Worm (Caenorhabditis elegans) whole organism, L2 larva: ENCODE measurements around the gene Y75B12B.3.
"Not testable (repeated sequence)": the region's sequence is repeated elsewhere in the genome, so short reads cannot be mapped to it uniquely, and the experiment has no call there.

Source experiments
- C34F6.9 ChIP-seq: fragments of 150-350 bp; optimal IDR thresholded peaks from 2 replicates; lab custom pipeline; 2014; ENCODE audit warnings: missing biosample characterization, missing genetic modification characterization
- F13H6.1 ChIP-seq: sonication (generic microtip); optimal IDR thresholded peaks from 2 replicates; lab custom pipeline; 2016; ENCODE audit warnings: missing genetic modification characterization, missing compliant biosample characterization
- Y55F3AM.14 ChIP-seq: fragments of 200-800 bp; sonication (Bioruptor generic); optimal IDR thresholded peaks from 2 replicates; lab custom pipeline; 2018; ENCODE audit warnings: mild to moderate bottlenecking, missing genetic modification characterization, missing compliant biosample characterization
- ZK546.5 ChIP-seq: sonication (generic microtip); optimal IDR thresholded peaks from 2 replicates; lab custom pipeline; 2017; ENCODE audit warnings: missing biosample characterization, missing genetic modification characterization
- alr-1 ChIP-seq: fragments of 150-350 bp; optimal IDR thresholded peaks from 2 replicates; lab custom pipeline; 2014; ENCODE audit warnings: missing biosample characterization, missing genetic modification characterization
- aly-2 ChIP-seq: fragments of 150-350 bp; optimal IDR thresholded peaks from 2 replicates; lab custom pipeline; 2014; ENCODE audit warnings: missing biosample characterization, missing genetic modification characterization
- ama-1 ChIP-seq: fragments of 150-350 bp; optimal IDR thresholded peaks from 2 replicates; lab custom pipeline; 2018; ENCODE audit warnings: inconsistent platforms
- ceh-16 ChIP-seq: fragments of 150-350 bp; optimal IDR thresholded peaks from 2 replicates; lab custom pipeline; 2014; ENCODE audit warnings: missing biosample characterization, missing genetic modification characterization
- ceh-82 ChIP-seq: fragments of 150-350 bp; optimal IDR thresholded peaks from 2 replicates; lab custom pipeline; 2014; ENCODE audit warnings: missing biosample characterization, missing genetic modification characterization
- crh-2 ChIP-seq: sonication (generic microtip); optimal IDR thresholded peaks from 2 replicates; lab custom pipeline; 2017; ENCODE audit warnings: missing biosample characterization, missing genetic modification characterization
- dmd-4 ChIP-seq: sonication (generic microtip); optimal IDR thresholded peaks from 2 replicates; lab custom pipeline; 2017; ENCODE audit warnings: missing biosample characterization, missing genetic modification characterization
- elt-1 ChIP-seq: fragments of 150-350 bp; optimal IDR thresholded peaks from 2 replicates; lab custom pipeline; 2014; ENCODE audit warnings: missing biosample characterization, missing genetic modification characterization
- elt-3 ChIP-seq: sonication (generic microtip); optimal IDR thresholded peaks from 2 replicates; lab custom pipeline; 2017; ENCODE audit warnings: missing biosample characterization, missing genetic modification characterization
- fos-1 ChIP-seq: fragments of 150-350 bp; optimal IDR thresholded peaks from 2 replicates; lab custom pipeline; 2014; ENCODE audit warnings: missing biosample characterization, missing genetic modification characterization
- gmeb-1 ChIP-seq: fragments of 150-350 bp; optimal IDR thresholded peaks from 2 replicates; lab custom pipeline; 2014; ENCODE audit warnings: missing biosample characterization, missing genetic modification characterization
- lin-11 ChIP-seq: fragments of 150-350 bp; sonication (generic microtip); optimal IDR thresholded peaks from 2 replicates; lab custom pipeline; 2014; ENCODE audit warnings: missing biosample characterization, missing genetic modification characterization, inconsistent platforms, mixed read lengths
- lsy-2 ChIP-seq, 2 experiments: fragments of 150-350 bp in 1 of 2; sonication (generic microtip) in 1 of 2; optimal IDR thresholded peaks; 2 replicates each; lab custom pipeline; 2014 to 2017; ENCODE audit warnings: missing biosample characterization in 2 of 2, missing genetic modification characterization in 2 of 2
- mab-5 ChIP-seq: fragments of 150-350 bp; optimal IDR thresholded peaks from 2 replicates; lab custom pipeline; 2014; ENCODE audit warnings: missing biosample characterization, missing genetic modification characterization
- mbf-1 ChIP-seq: sonication (generic microtip); optimal IDR thresholded peaks from 2 replicates; lab custom pipeline; 2017; ENCODE audit warnings: missing biosample characterization, missing genetic modification characterization
- nhr-10 ChIP-seq: sonication (generic microtip); optimal IDR thresholded peaks from 2 replicates; lab custom pipeline; 2017; ENCODE audit warnings: missing biosample characterization, missing genetic modification characterization
- nhr-11 ChIP-seq: fragments of 150-350 bp; optimal IDR thresholded peaks from 2 replicates; lab custom pipeline; 2014; ENCODE audit warnings: missing biosample characterization, missing genetic modification characterization
- nhr-12 ChIP-seq: fragments of 150-350 bp; optimal IDR thresholded peaks from 2 replicates; lab custom pipeline; 2014; ENCODE audit warnings: missing biosample characterization, missing genetic modification characterization
- nhr-21 ChIP-seq: fragments of 150-350 bp; optimal IDR thresholded peaks from 2 replicates; lab custom pipeline; 2014; ENCODE audit warnings: missing biosample characterization, missing genetic modification characterization
- nhr-23 ChIP-seq: fragments of 150-350 bp; optimal IDR thresholded peaks from 2 replicates; lab custom pipeline; 2014; ENCODE audit warnings: missing biosample characterization, missing genetic modification reagents, missing genetic modification characterization
- nhr-237 ChIP-seq: fragments of 150-350 bp; optimal IDR thresholded peaks from 2 replicates; lab custom pipeline; 2014; ENCODE audit warnings: missing biosample characterization, missing genetic modification characterization
- nhr-25 ChIP-seq: fragments of 150-350 bp; sonication (generic microtip); optimal IDR thresholded peaks from 3 replicates; lab custom pipeline; 2014; ENCODE audit warnings: missing biosample characterization, missing genetic modification characterization
- nhr-77 ChIP-seq: fragments of 150-350 bp; optimal IDR thresholded peaks from 2 replicates; lab custom pipeline; 2014; ENCODE audit warnings: missing biosample characterization, missing genetic modification characterization
- peb-1 ChIP-seq: fragments of 150-350 bp; optimal IDR thresholded peaks from 2 replicates; lab custom pipeline; 2014; ENCODE audit warnings: missing biosample characterization, missing genetic modification characterization
- sem-4 ChIP-seq: fragments of 150-350 bp; optimal IDR thresholded peaks from 2 replicates; lab custom pipeline; 2014; ENCODE audit warnings: missing biosample characterization, missing genetic modification reagents, missing genetic modification characterization
- sma-3 ChIP-seq: sonication (generic microtip); optimal IDR thresholded peaks from 2 replicates; lab custom pipeline; 2016; ENCODE audit warnings: missing genetic modification reagents, missing genetic modification characterization, missing compliant biosample characterization
- sma-9 ChIP-seq, 2 experiments: fragments of 150-350 bp in 1 of 2; sonication (generic microtip) in 1 of 2; optimal IDR thresholded peaks; 2 replicates each; lab custom pipeline; 2014 to 2016; ENCODE audit warnings: missing genetic modification characterization in 2 of 2, mild to moderate bottlenecking in 1 of 2, missing biosample characterization in 1 of 2, missing compliant biosample characterization in 1 of 2, missing genetic modification reagents in 1 of 2, moderate library complexity in 1 of 2
- snpc-4 ChIP-seq: fragments of 150-350 bp; optimal IDR thresholded peaks from 2 replicates; lab custom pipeline; 2014; ENCODE audit warnings: missing biosample characterization, missing genetic modification characterization
- unc-55 ChIP-seq: fragments of 150-350 bp; sonication (generic microtip); optimal IDR thresholded peaks from 3 replicates; lab custom pipeline; 2014; ENCODE audit warnings: missing biosample characterization, missing genetic modification reagents, missing genetic modification characterization
- unc-62 ChIP-seq: fragments of 150-350 bp; optimal IDR thresholded peaks from 2 replicates; lab custom pipeline; 2014; ENCODE audit warnings: missing biosample characterization, missing genetic modification reagents, missing genetic modification characterization
- zag-1 ChIP-seq: fragments of 150-350 bp; optimal IDR thresholded peaks from 2 replicates; lab custom pipeline; 2014; ENCODE audit warnings: missing biosample characterization, missing genetic modification characterization
- ztf-1 ChIP-seq: fragments of 200-800 bp; sonication (Bioruptor generic); conservative IDR thresholded peaks from 2 replicates; pipeline ENCODE4 v1.3.6; 2022; ENCODE audit warnings: missing genetic modification characterization, missing compliant biosample characterization
- ztf-11 ChIP-seq: sonication (generic microtip); optimal IDR thresholded peaks from 2 replicates; lab custom pipeline; 2017; ENCODE audit warnings: missing biosample characterization, missing genetic modification characterization
- ztf-4 ChIP-seq: fragments of 150-350 bp; optimal IDR thresholded peaks from 2 replicates; lab custom pipeline; 2014; ENCODE audit warnings: missing biosample characterization, missing genetic modification characterization

Y75B12B.3 gene

ce11 chrV:15223668-15224067 lies 37.6 kb upstream of the Y75B12B.3 start, which contains the start of gene srw-24:
Gene srw-24 (plus strand): TSS chrV:15223968.
- TF ChIP-seq sem-4 (tag; lab: Kevin White, UChicago) (no peak), nhr-11 (tag; lab: Kevin White, UChicago) (no peak), Y55F3AM.14 (no peak), nhr-237 (no peak), nhr-25 (no peak), peb-1 (no peak), dmd-4 (tag; lab: Kevin White, UChicago) (no peak), nhr-21 (tag; lab: Kevin White, UChicago) (no peak), crh-2 (tag; lab: Kevin White, UChicago) (no peak), ztf-1 (no peak), ceh-82 (no peak), ama-1 (lab: Kevin White, UChicago) (no peak), nhr-23 (tag; lab: Kevin White, UChicago) (no peak), elt-1 (tag; lab: Kevin White, UChicago) (no peak), lsy-2 (tag; optimal IDR thresholded peaks at IDR 0.05; lab: Kevin White, UChicago) (no peak), nhr-12 (no peak), unc-55 (GFP tag; lab: Kevin White, UChicago) (no peak), fos-1 (tag; lab: Kevin White, UChicago) (no peak), elt-3 (no peak)

DNA sequence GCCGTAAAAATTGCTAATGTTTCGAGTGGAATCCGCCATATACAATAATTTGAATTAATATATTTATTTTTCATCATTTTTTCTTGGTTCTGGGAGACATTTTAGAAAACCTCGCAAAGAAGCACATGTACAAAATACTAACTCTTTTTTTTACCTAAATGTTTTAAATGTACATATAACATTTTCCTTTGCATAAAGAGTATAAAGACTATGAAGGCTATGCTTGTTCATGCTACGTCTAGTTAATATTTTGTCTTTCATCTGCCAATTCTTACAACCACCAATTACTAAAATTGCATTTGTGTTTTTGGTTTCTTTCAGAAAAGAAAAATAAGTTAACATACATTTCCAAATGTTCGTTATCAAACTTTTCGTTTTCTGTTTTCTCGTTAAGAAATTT lies 35.3 kb upstream of the Y75B12B.3 start, which contains the start of gene irld-25:
Gene irld-25, plus strand, starts transcription at position 301 of the 400 bp plus-strand sequence.
- no peak for TF ChIP-seq elt-1 (tag; lab: Kevin White, UChicago)
- no peak for TF ChIP-seq sem-4 (tag; lab: Kevin White, UChicago)
- TF ChIP-seq gmeb-1 = no peak
- TF ChIP-seq nhr-25 = no peak
- no peak for TF ChIP-seq aly-2 (tag; lab: Kevin White, UChicago)
- no peak for TF ChIP-seq lin-11 (tag; lab: Kevin White, UChicago)
- no peak for TF ChIP-seq ceh-82
- TF ChIP-seq unc-62 (GFP tag; lab: Kevin White, UChicago) = no peak
- TF ChIP-seq alr-1 (tag; lab: Kevin White, UChicago) = no peak
- TF ChIP-seq nhr-21 (tag; lab: Kevin White, UChicago) = no peak
- TF ChIP-seq fos-1 (tag; lab: Kevin White, UChicago) = no peak
- TF ChIP-seq C34F6.9 (tag; lab: Kevin White, UChicago) = no peak
- TF ChIP-seq nhr-77 = no peak
- TF ChIP-seq ZK546.5 (tag; lab: Kevin White, UChicago) = no peak
- TF ChIP-seq nhr-12 = no peak
- no peak for TF ChIP-seq nhr-11 (tag; lab: Kevin White, UChicago)
- no peak for TF ChIP-seq mbf-1 (tag; lab: Kevin White, UChicago)
- TF ChIP-seq ztf-4 (tag; lab: Kevin White, UChicago) = no peak
- TF ChIP-seq F13H6.1 (tag; lab: Kevin White, UChicago) = no peak

DNA sequence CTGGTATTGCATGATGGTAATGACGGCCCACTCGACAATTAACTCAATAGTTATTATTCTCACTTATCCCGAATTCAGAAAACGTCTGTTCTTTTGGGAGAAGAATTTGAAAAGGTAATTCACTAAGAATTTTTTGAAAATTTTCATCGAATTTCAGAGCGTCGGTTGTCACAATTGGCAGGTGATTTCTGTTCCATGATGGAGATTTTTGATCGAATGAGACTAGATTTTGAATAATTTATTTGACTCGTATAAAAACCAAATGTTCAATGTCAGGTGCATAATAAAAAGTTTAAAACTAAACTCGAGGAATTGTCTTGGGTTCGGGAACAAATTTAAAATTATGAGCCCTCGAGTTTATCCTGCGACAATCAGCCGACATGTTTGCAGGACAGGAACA lies 30.6 kb upstream of the Y75B12B.3 start, which contains the start of gene sri-25:
Gene sri-25, plus strand, starts transcription at position 301 of the 400 bp plus-strand sequence.
- TF ChIP-seq nhr-10 (tag; lab: Kevin White, UChicago) = no peak
- TF ChIP-seq ama-1 (lab: Kevin White, UChicago) = no peak
- no peak for TF ChIP-seq lsy-2 (tag; optimal IDR thresholded peaks at IDR 0.05; lab: Kevin White, UChicago)
- TF ChIP-seq nhr-12 = no peak
- TF ChIP-seq nhr-23 (tag; lab: Kevin White, UChicago) = no peak
- TF ChIP-seq zag-1 (tag; lab: Kevin White, UChicago) = no peak
- TF ChIP-seq nhr-237 = no peak
- TF ChIP-seq nhr-21 (tag; lab: Kevin White, UChicago) = no peak
- TF ChIP-seq sma-3 (GFP tag; lab: Kevin White, UChicago) = no peak
- no peak for TF ChIP-seq C34F6.9 (tag; lab: Kevin White, UChicago)
- TF ChIP-seq ztf-11 (tag; lab: Kevin White, UChicago) = no peak
- no peak for TF ChIP-seq dmd-4 (tag; lab: Kevin White, UChicago)
- no peak for TF ChIP-seq aly-2 (tag; lab: Kevin White, UChicago)
- no peak for TF ChIP-seq ZK546.5 (tag; lab: Kevin White, UChicago)
- no peak for TF ChIP-seq sma-9 (GFP tag; optimal IDR thresholded peaks at IDR 0.05; lab: Kevin White, UChicago)
- TF ChIP-seq sma-9 (tag; optimal IDR thresholded peaks at IDR 0.05; lab: Kevin White, UChicago) = no peak
- no peak for TF ChIP-seq ceh-16 (tag; lab: Kevin White, UChicago)
- TF ChIP-seq, all 48 proteins: peak for 0

DNA sequence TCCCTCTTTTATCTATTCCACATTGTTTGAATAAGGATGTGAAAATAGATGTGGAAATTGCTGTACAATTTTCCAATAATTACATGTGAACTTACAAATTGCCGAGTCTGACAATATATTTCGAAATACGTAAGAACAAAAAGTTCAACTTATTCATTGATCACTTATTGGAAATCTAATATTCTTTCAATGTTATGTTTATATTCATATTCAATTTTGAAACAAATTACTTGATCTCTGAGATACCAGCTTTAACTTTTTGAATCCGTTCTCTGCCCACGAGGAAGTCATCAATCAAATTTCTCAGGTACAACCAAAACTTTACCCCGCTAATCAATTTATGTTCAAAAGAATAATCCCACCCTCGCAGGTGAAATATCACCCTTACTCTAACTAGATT lies 29.1 kb upstream of the Y75B12B.3 start, which contains the start of gene sri-26:
Gene sri-26, plus strand, starts transcription at position 301 of the 400 bp plus-strand sequence.
- TF ChIP-seq unc-55 (GFP tag; lab: Kevin White, UChicago); mab-5 (tag; lab: Kevin White, UChicago); snpc-4 (tag; lab: Kevin White, UChicago): not testable (repeated sequence)
